Worm (Caenorhabditis elegans): ENCODE measurements around the gene ras-1.
A peak's percentile ranks its signal among the peaks of the same experiment; 100 is the strongest.
"Not testable (repeated sequence)": the region's sequence is repeated elsewhere in the genome, so short reads cannot be mapped to it uniquely, and the experiment has no call there.

The ras-1 gene

DNA sequence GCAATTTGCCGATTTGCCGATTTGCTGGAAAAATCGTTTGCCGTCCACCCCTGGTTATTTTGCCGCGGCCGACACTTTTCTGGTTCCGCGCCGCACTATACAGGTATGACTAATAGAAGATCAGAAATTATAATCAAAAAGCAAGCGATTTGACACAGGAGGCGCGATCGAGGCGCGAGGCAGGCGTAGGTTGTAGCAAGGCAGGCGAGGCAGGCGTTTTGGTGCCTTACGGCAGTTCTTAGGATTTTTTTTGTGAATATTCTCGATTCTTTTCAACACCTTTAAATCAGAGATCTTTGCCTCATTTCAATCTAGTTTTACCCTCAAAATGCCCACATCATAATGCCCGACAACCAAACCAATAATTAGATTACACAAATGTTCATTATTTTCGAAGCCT, 27.9 kb downstream of the ras-1 start, which contains the start of gene sre-56:
sre-56 (plus strand) TSS at position 301 of the 400 bp plus-strand sequence.
- no peak for TF ChIP-seq lin-29 (GFP tag; IDR thresholded peaks at IDR 0.05)
- TF ChIP-seq aha-1 (tag) = peak; percentile 51

ce11 chrII:12323305-12323704, 28.7 kb downstream of the ras-1 start, which contains the start of gene sre-53:
Gene sre-53 (minus strand): TSS chrII:12323405.
- no peak for TF ChIP-seq unc-39 (tag; optimal IDR thresholded peaks at IDR 0.05)
- no peak for TF ChIP-seq ces-1 (GFP tag; optimal IDR thresholded peaks at IDR 0.05)
- TF ChIP-seq ceh-32 (tag; optimal IDR thresholded peaks at IDR 0.05; ENCODE audit: poor library complexity) = no peak
- no peak for TF ChIP-seq daf-16 (GFP tag; optimal IDR thresholded peaks at IDR 0.05)
- TF ChIP-seq daf-16 (tag; optimal IDR thresholded peaks at IDR 0.05) = no peak
- no peak for TF ChIP-seq hmg-1.1 (GFP tag; IDR thresholded peaks at IDR 0.05)

DNA sequence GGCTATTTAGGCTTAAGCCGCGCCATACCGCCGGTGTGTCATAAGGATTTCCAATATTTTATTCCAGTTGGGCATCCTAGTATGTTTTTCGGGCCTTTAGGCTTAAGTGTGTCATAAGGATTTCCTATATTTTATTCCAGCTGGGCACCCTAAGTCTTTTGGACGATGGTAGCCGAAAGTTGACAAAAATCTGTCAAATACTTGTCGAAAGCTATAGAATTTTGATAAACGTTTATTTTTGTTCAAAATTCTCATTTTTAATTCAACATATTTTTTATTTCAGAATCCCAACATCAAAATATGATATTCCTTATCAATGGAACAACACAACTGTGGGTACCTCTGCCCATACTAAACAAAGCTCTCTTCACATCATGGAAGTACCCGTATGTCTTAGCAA, 33.5 kb downstream of the ras-1 start, which contains the start of gene sre-49:
sre-49 (plus strand) TSS at position 301 of the 400 bp plus-strand sequence.
- TF ChIP-seq nhr-76 (tag; optimal IDR thresholded peaks at IDR 0.05); spr-3 (GFP tag; optimal IDR thresholded peaks at IDR 0.05); madf-9 (GFP tag; conservative IDR thresholded peaks at IDR 0.05): not testable (repeated sequence)

- TF ChIP-seq snpc-4 (tag; optimal IDR thresholded peaks at IDR 0.05) (no peak), ceh-62 (tag; optimal IDR thresholded peaks at IDR 0.05) (no peak), Y48G9A.11 (GFP tag; IDR thresholded peaks at IDR 0.05) (no peak), R02D3.7 (tag; optimal IDR thresholded peaks at IDR 0.05) (no peak), dmd-6 (GFP tag; IDR thresholded peaks at IDR 0.05) (no peak), ama-1 (optimal IDR thresholded peaks at IDR 0.05) (no peak), cey-2 (tag; optimal IDR thresholded peaks at IDR 0.05; ENCODE audit: borderline replicate concordance, insufficient read depth) (no peak), T20F7.1 (GFP tag; optimal IDR thresholded peaks at IDR 0.05) (no peak), gei-8 (GFP tag; optimal IDR thresholded peaks at IDR 0.05) (no peak), dpl-1 (GFP tag; optimal IDR thresholded peaks at IDR 0.05) (no peak), dmd-8 (GFP tag; IDR thresholded peaks at IDR 0.05) (no peak), snpc-1.2 (GFP tag; IDR thresholded peaks at IDR 0.05) (no peak), nhr-28 (tag; optimal IDR thresholded peaks at IDR 0.05) (no peak), tra-1 (GFP tag; IDR thresholded peaks at IDR 0.05) (no peak), nhr-48 (tag; optimal IDR thresholded peaks at IDR 0.05) (no peak), nhr-77 (tag; optimal IDR thresholded peaks at IDR 0.05) (no peak), madf-5 (GFP tag; IDR thresholded peaks at IDR 0.05) (no peak), zfp-2 (tag; optimal IDR thresholded peaks at IDR 0.05) (no peak), lir-3 (tag; optimal IDR thresholded peaks at IDR 0.05) (no peak)
These were observed 40.5 kb downstream of the ras-1 start, which contains the start of gene sre-51 for ce11 chrII:12311560-12311959. Gene sre-51 (plus strand): TSS chrII:12311860.

DNA sequence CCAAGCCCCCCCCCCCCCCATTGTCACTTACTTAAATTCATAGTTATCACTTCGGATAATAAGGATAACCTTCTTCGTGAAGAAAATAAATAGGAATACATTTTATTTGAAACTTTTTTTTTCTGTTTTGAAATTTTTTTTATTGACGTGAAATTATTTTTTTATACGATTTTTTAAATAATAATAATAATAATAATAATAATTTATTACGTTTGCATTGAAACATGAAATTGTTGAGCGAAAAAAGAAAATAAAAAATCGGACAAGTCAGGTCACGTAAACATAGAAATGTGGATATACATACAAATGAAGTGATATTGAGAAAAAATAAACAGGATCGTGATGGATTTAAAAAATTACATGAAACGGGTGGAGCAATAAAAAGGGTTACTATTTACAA, 42.4 kb downstream of the ras-1 start, which contains the start of gene C50E10.2:
C50E10.2 (minus strand) TSS at position 101 of the 400 bp plus-strand sequence.
- TF ChIP-seq egl-27 (tag; optimal IDR thresholded peaks at IDR 0.05) = no peak
- no peak for TF ChIP-seq dmd-6 (GFP tag; IDR thresholded peaks at IDR 0.05)
- TF ChIP-seq unc-130 (GFP tag; optimal IDR thresholded peaks at IDR 0.05) = no peak
- TF ChIP-seq ces-1 (GFP tag; optimal IDR thresholded peaks at IDR 0.05) = no peak
- TF ChIP-seq skn-1 (tag; optimal IDR thresholded peaks at IDR 0.05) = no peak
- no peak for TF ChIP-seq lsy-2 (tag; optimal IDR thresholded peaks at IDR 0.05)
- no peak for TF ChIP-seq saeg-2 (GFP tag; IDR thresholded peaks at IDR 0.05)
- no peak for TF ChIP-seq lin-38 (GFP tag; IDR thresholded peaks at IDR 0.05)
- no peak for TF ChIP-seq fkh-10 (GFP tag; optimal IDR thresholded peaks at IDR 0.05)
- no peak for TF ChIP-seq hif-1 (tag; optimal IDR thresholded peaks at IDR 0.05)
- no peak for TF ChIP-seq dmd-8 (GFP tag; IDR thresholded peaks at IDR 0.05)
- TF ChIP-seq lin-15B (tag; optimal IDR thresholded peaks at IDR 0.05) = no peak
- no peak for TF ChIP-seq php-3 (GFP tag; IDR thresholded peaks at IDR 0.05)
- no peak for TF ChIP-seq ZK546.5 (tag; optimal IDR thresholded peaks at IDR 0.05)
- no peak for TF ChIP-seq D1046.2 (GFP tag; IDR thresholded peaks at IDR 0.05)
- TF ChIP-seq nhr-237 (tag; optimal IDR thresholded peaks at IDR 0.05) = no peak
- no peak for TF ChIP-seq tra-1 (GFP tag; IDR thresholded peaks at IDR 0.05)
- TF ChIP-seq mxl-2 (GFP tag; conservative IDR thresholded peaks at IDR 0.05) = no peak
- TF ChIP-seq pha-4 (GFP tag; IDR thresholded peaks at IDR 0.05) = no peak
- TF ChIP-seq pha-4 (tag; optimal IDR thresholded peaks at IDR 0.05) = no peak

All from whole organism, L4 larva.